Fruit fly (Drosophila melanogaster) whole organism, embryonic: ENCODE data around the gene PAPLA1.
A peak's percentile ranks its signal among the peaks of the same experiment; 100 is the strongest.

Source experiments
- Aef1 ChIP-seq: fragments of 200-800 bp; sonication (Bioruptor generic); IDR thresholded peaks from 3 replicates; pipeline ENCODE4 v1.3.6; 2022; ENCODE audit warnings: missing biosample characterization, missing genetic modification characterization
- CG10543 ChIP-seq: fragments of 200-800 bp; sonication (Bioruptor generic); optimal IDR thresholded peaks from 3 replicates; lab custom pipeline; 2017; ENCODE audit warnings: missing biosample characterization, mild to moderate bottlenecking, missing genetic modification characterization, moderate library complexity
- CG12155 ChIP-seq: fragments of 200-800 bp; sonication (Bioruptor generic); optimal IDR thresholded peaks from 3 replicates; lab custom pipeline; 2016; ENCODE audit warnings: missing biosample characterization, missing genetic modification characterization
- CG12219 ChIP-seq: fragments of 200-800 bp; sonication (Bioruptor generic); optimal IDR thresholded peaks from 3 replicates; lab custom pipeline; 2018; ENCODE audit warnings: missing biosample characterization, mild to moderate bottlenecking, missing genetic modification characterization
- CG12942 ChIP-seq: fragments of 200-800 bp; sonication (Bioruptor generic); optimal IDR thresholded peaks from 3 replicates; lab custom pipeline; 2016; ENCODE audit warnings: missing biosample characterization, missing genetic modification characterization
- CG13424 ChIP-seq: fragments of 200-800 bp; sonication (Bioruptor generic); optimal IDR thresholded peaks from 2 replicates; lab custom pipeline; 2019; ENCODE audit warnings: missing biosample characterization, mild to moderate bottlenecking, missing genetic modification characterization, moderate library complexity
- CG13624 ChIP-seq: fragments of 200-800 bp; sonication (Bioruptor generic); optimal IDR thresholded peaks from 2 replicates; lab custom pipeline; 2016; ENCODE audit warnings: missing biosample characterization, missing genetic modification characterization
- CG14441 ChIP-seq: fragments of 200-800 bp; sonication (Bioruptor generic); IDR thresholded peaks from 2 replicates; pipeline ENCODE4 v1.3.6; 2022; ENCODE audit warnings: missing biosample characterization, missing genetic modification characterization
- CG1529 ChIP-seq: fragments of 200-800 bp; sonication (Bioruptor generic); optimal IDR thresholded peaks from 3 replicates; lab custom pipeline; 2018; ENCODE audit warnings: missing biosample characterization, missing genetic modification characterization
- CG16813 ChIP-seq: fragments of 200-800 bp; sonication (Bioruptor generic); IDR thresholded peaks from 3 replicates; pipeline ENCODE4 v1.3.6; 2022; ENCODE audit warnings: missing biosample characterization, missing genetic modification characterization; ENCODE audit not compliant: partially characterized antibody
- CG18599 ChIP-seq: fragments of 200-800 bp; sonication (Bioruptor generic); optimal IDR thresholded peaks from 3 replicates; lab custom pipeline; 2017; ENCODE audit warnings: missing biosample characterization, missing genetic modification characterization, mild to moderate bottlenecking, moderate library complexity, missing genetic modification reagents
- CG30403 ChIP-seq: fragments of 200-800 bp; sonication (Bioruptor generic); optimal IDR thresholded peaks from 3 replicates; lab custom pipeline; 2016; ENCODE audit warnings: missing biosample characterization, missing genetic modification characterization
- CG31388 ChIP-seq: fragments of 200-800 bp; sonication (Bioruptor generic); optimal IDR thresholded peaks from 2 replicates; lab custom pipeline; 2016; ENCODE audit warnings: missing biosample characterization, missing genetic modification characterization
- CG4282 ChIP-seq: fragments of 200-800 bp; sonication (Bioruptor generic); optimal IDR thresholded peaks from 2 replicates; lab custom pipeline; 2016; ENCODE audit warnings: missing biosample characterization, missing genetic modification characterization
- CG4707 ChIP-seq: fragments of 200-800 bp; sonication (Bioruptor generic); optimal IDR thresholded peaks from 2 replicates; lab custom pipeline; 2018; ENCODE audit warnings: missing biosample characterization, mild to moderate bottlenecking, missing genetic modification characterization, moderate library complexity
- CG5953 ChIP-seq: fragments of 200-800 bp; sonication (Bioruptor generic); IDR thresholded peaks from 2 replicates; pipeline ENCODE4 v1.3.6; 2022; ENCODE audit warnings: missing biosample characterization, missing genetic modification characterization
- CG6654 ChIP-seq: fragments of 200-800 bp; sonication (Bioruptor generic); optimal IDR thresholded peaks from 2 replicates; lab custom pipeline; 2017; ENCODE audit warnings: missing biosample characterization, mild to moderate bottlenecking, missing genetic modification characterization
- CG6689 ChIP-seq: fragments of 200-800 bp; sonication (Bioruptor generic); IDR thresholded peaks from 2 replicates; pipeline ENCODE4 v1.3.6; 2022; ENCODE audit warnings: missing biosample characterization, missing genetic modification characterization
- CG7839 ChIP-seq: fragments of 200-800 bp; sonication (Bioruptor generic); optimal IDR thresholded peaks from 3 replicates; lab custom pipeline; 2018; ENCODE audit warnings: missing biosample characterization, mild to moderate bottlenecking, missing genetic modification characterization, moderate library complexity
- CG8478 ChIP-seq: fragments of >200 bp; optimal IDR thresholded peaks from 2 replicates; lab custom pipeline; 2018
- CG9817 ChIP-seq: fragments of 200-800 bp; sonication (Bioruptor generic); optimal IDR thresholded peaks from 2 replicates; lab custom pipeline; 2018; ENCODE audit warnings: missing biosample characterization, mild to moderate bottlenecking, missing genetic modification characterization, moderate library complexity
- CG9932 ChIP-seq: fragments of 200-800 bp; sonication (Bioruptor generic); IDR thresholded peaks from 2 replicates; pipeline ENCODE4 v1.3.6; 2022; ENCODE audit warnings: missing biosample characterization, missing genetic modification characterization
- CTCF ChIP-seq: fragments of 200-800 bp; sonication (Bioruptor generic); optimal IDR thresholded peaks from 2 replicates; lab custom pipeline; 2017; ENCODE audit warnings: missing biosample characterization, mild to moderate bottlenecking, missing genetic modification characterization, moderate library complexity
- Deaf1 ChIP-seq: fragments of 200-800 bp; optimal IDR thresholded peaks from 3 replicates; lab custom pipeline; 2019; ENCODE audit warnings: missing biosample characterization, mild to moderate bottlenecking, missing genetic modification characterization, moderate library complexity
- Fer3 ChIP-seq: fragments of 200-800 bp; sonication (Bioruptor generic); optimal IDR thresholded peaks from 2 replicates; lab custom pipeline; 2018; ENCODE audit warnings: missing biosample characterization, mild to moderate bottlenecking, missing genetic modification characterization, moderate library complexity
- GATAe ChIP-seq: fragments of 200-800 bp; sonication (Bioruptor generic); conservative IDR thresholded peaks from 2 replicates; pipeline ENCODE4 v1.3.6; 2022; ENCODE audit warnings: missing biosample characterization, missing genetic modification characterization
- Hr78 ChIP-seq, 2 experiments: fragments of 200-800 bp in 1 of 2; fragments of >200 bp in 1 of 2; sonication (Bioruptor generic) in 1 of 2; optimal IDR thresholded peaks; 2 replicates each; lab custom pipeline; 2017 to 2019; ENCODE audit warnings: missing biosample characterization in 2 of 2, missing genetic modification characterization in 2 of 2, mild to moderate bottlenecking in 1 of 2, moderate library complexity in 1 of 2
- Myb ChIP-seq: fragments of 200-800 bp; sonication (Bioruptor generic); optimal IDR thresholded peaks from 2 replicates; lab custom pipeline; 2016; ENCODE audit warnings: missing biosample characterization, missing genetic modification characterization
- Opbp ChIP-seq: fragments of 200-800 bp; sonication (Bioruptor generic); IDR thresholded peaks from 3 replicates; pipeline ENCODE4 v1.3.6; 2022; ENCODE audit warnings: missing biosample characterization, missing genetic modification characterization; ENCODE audit not compliant: partially characterized antibody
- Sox100B ChIP-seq: fragments of 200-800 bp; sonication (Bioruptor generic); optimal IDR thresholded peaks from 3 replicates; lab custom pipeline; 2018; ENCODE audit warnings: missing biosample characterization, mild to moderate bottlenecking, missing genetic modification characterization
- Xbp1 ChIP-seq: fragments of 200-800 bp; sonication (Bioruptor generic); optimal IDR thresholded peaks from 3 replicates; lab custom pipeline; 2016; ENCODE audit warnings: missing biosample characterization, mild to moderate bottlenecking, missing genetic modification characterization
- amos ChIP-seq: fragments of 200-800 bp; sonication (Bioruptor generic); IDR thresholded peaks from 2 replicates; pipeline ENCODE4 v1.3.6; 2022; ENCODE audit warnings: missing biosample characterization, missing genetic modification characterization; ENCODE audit not compliant: partially characterized antibody
- ara ChIP-seq: fragments of 200-800 bp; sonication (Bioruptor generic); IDR thresholded peaks from 2 replicates; pipeline ENCODE4 v1.3.6; 2022; ENCODE audit warnings: missing biosample characterization, missing genetic modification characterization
- caup ChIP-seq: fragments of 200-800 bp; sonication (Bioruptor generic); optimal IDR thresholded peaks from 3 replicates; lab custom pipeline; 2017; ENCODE audit warnings: missing biosample characterization, mild to moderate bottlenecking, missing genetic modification characterization, moderate library complexity; ENCODE audit not compliant: severe bottlenecking
- dan ChIP-seq: fragments of 200-800 bp; sonication (Bioruptor generic); IDR thresholded peaks from 2 replicates; pipeline ENCODE4 v1.3.6; 2022; ENCODE audit warnings: missing biosample characterization, missing genetic modification characterization
- hbn ChIP-seq: fragments of 200-800 bp; sonication (Bioruptor generic); IDR thresholded peaks from 2 replicates; pipeline ENCODE4 v1.3.6; 2022; ENCODE audit warnings: missing biosample characterization, missing genetic modification characterization; ENCODE audit not compliant: partially characterized antibody
- inv ChIP-seq: fragments of 200-800 bp; sonication (Bioruptor generic); IDR thresholded peaks from 2 replicates; pipeline ENCODE4 v1.3.6; 2022; ENCODE audit warnings: missing biosample characterization, missing genetic modification characterization; ENCODE audit not compliant: partially characterized antibody
- kah ChIP-seq: fragments of 200-800 bp; sonication (Bioruptor generic); optimal IDR thresholded peaks from 2 replicates; lab custom pipeline; 2018; ENCODE audit warnings: missing biosample characterization, mild to moderate bottlenecking, missing genetic modification characterization
- lab ChIP-seq: fragments of 200-800 bp; sonication (Bioruptor generic); optimal IDR thresholded peaks from 3 replicates; lab custom pipeline; 2017; ENCODE audit warnings: missing biosample characterization, missing genetic modification characterization, mild to moderate bottlenecking, moderate library complexity, missing genetic modification reagents
- pfk ChIP-seq: fragments of 200-800 bp; sonication (Bioruptor generic); optimal IDR thresholded peaks from 2 replicates; lab custom pipeline; 2018; ENCODE audit warnings: missing biosample characterization, mild to moderate bottlenecking, missing genetic modification characterization, moderate library complexity
- pum ChIP-seq: fragments of 200-800 bp; sonication (Bioruptor generic); optimal IDR thresholded peaks from 2 replicates; lab custom pipeline; 2016; ENCODE audit warnings: missing biosample characterization, missing genetic modification characterization
- repo ChIP-seq: fragments of 200-800 bp; sonication (Bioruptor generic); optimal IDR thresholded peaks from 2 replicates; lab custom pipeline; 2016; ENCODE audit warnings: missing biosample characterization, missing genetic modification characterization
- run ChIP-seq: fragments of 200-800 bp; sonication (Bioruptor generic); optimal IDR thresholded peaks from 3 replicates; lab custom pipeline; 2018; ENCODE audit warnings: missing biosample characterization, mild to moderate bottlenecking, missing genetic modification characterization
- sd ChIP-seq: fragments of 200-800 bp; sonication (Bioruptor generic); optimal IDR thresholded peaks from 3 replicates; lab custom pipeline; 2018; ENCODE audit warnings: missing biosample characterization, mild to moderate bottlenecking, missing genetic modification characterization, moderate library complexity
- shn ChIP-seq: fragments of 200-800 bp; sonication (Bioruptor generic); optimal IDR thresholded peaks from 3 replicates; lab custom pipeline; 2016; ENCODE audit warnings: missing biosample characterization, missing genetic modification characterization
- slbo ChIP-seq: fragments of 200-800 bp; sonication (Bioruptor generic); IDR thresholded peaks from 2 replicates; pipeline ENCODE4 v1.3.6; 2022; ENCODE audit warnings: missing biosample characterization, missing genetic modification characterization
- vnd ChIP-seq: fragments of 200-800 bp; sonication (Bioruptor generic); IDR thresholded peaks from 3 replicates; pipeline ENCODE4 v1.3.6; 2022; ENCODE audit warnings: missing biosample characterization, missing genetic modification characterization; ENCODE audit not compliant: partially characterized antibody
- z ChIP-seq: fragments of 200-800 bp; sonication (Bioruptor generic); IDR thresholded peaks from 3 replicates; pipeline ENCODE4 v1.3.6; 2022; ENCODE audit warnings: missing biosample characterization, missing genetic modification characterization
- zfh2 ChIP-seq: fragments of 200-800 bp; sonication (Bioruptor generic); optimal IDR thresholded peaks from 2 replicates; lab custom pipeline; 2016; ENCODE audit warnings: missing biosample characterization, missing genetic modification characterization

PAPLA1 gene

dm6 chr2L:8162307-8163024 lies 3.0 kb upstream of the PAPLA1 start, which contains the start of gene Acbp1 (continued):
- TF ChIP-seq inv (GFP tag; lab: Robert Waterston, UW) (peak; percentile 64), slbo (GFP tag; lab: Robert Waterston, UW) (peak; percentile 94), CG18599 (GFP tag; lab: Kevin White, UChicago) (peak; percentile 99), shn (GFP tag; lab: Kevin White, UChicago) (peak; percentile 96), CG10543 (GFP tag; lab: Kevin White, UChicago) (peak; percentile 99), hbn (GFP tag; lab: Robert Waterston, UW) (peak; percentile 62), caup (GFP tag; lab: Kevin White, UChicago) (peak; percentile 95), pfk (GFP tag; lab: Kevin White, UChicago) (peak; percentile 71), CG5953 (GFP tag; lab: Robert Waterston, UW) (peak; percentile 78), Fer3 (peak; percentile 97), CG13424 (tag; lab: Kevin White, UChicago) (peak; percentile 98), Aef1 (GFP tag; lab: Robert Waterston, UW) (peak; percentile 90), CG9932 (GFP tag; lab: Robert Waterston, UW) (peak; percentile 96), CG16813 (GFP tag; lab: Robert Waterston, UW) (peak; percentile 78; the same call in 2 of the 3 replicates), CG4707 (GFP tag; lab: Kevin White, UChicago) (peak; percentile 94), zfh2 (GFP tag; lab: Kevin White, UChicago) (peak; percentile 97), CG6654 (GFP tag; lab: Kevin White, UChicago) (peak; percentile 82), CG4282 (GFP tag; lab: Kevin White, UChicago) (peak; percentile 98), CG31388 (GFP tag; lab: Kevin White, UChicago) (peak; percentile 73), vnd (GFP tag; lab: Robert Waterston, UW) (peak; percentile 60), lab (peak; percentile 99), ara (GFP tag; lab: Robert Waterston, UW) (peak; percentile 87; the same call in 1 of the 2 replicates), z (GFP tag; lab: Robert Waterston, UW) (peak; percentile 54; the same call in 1 of the 3 replicates), CG12942 (GFP tag; lab: Kevin White, UChicago) (peak; percentile 82), CG30403 (GFP tag; lab: Kevin White, UChicago) (peak; percentile 97), GATAe (peak; percentile 71), Myb (GFP tag; lab: Kevin White, UChicago) (peak; percentile 88), CG14441 (peak; percentile 89), Sox100B (GFP tag; lab: Kevin White, UChicago) (peak; percentile 97), Deaf1 (tag; lab: Kevin White, UChicago) (peak; percentile 89), run (tag; lab: Kevin White, UChicago) (peak; percentile 98), amos (GFP tag; lab: Robert Waterston, UW) (peak; percentile 81), Xbp1 (peak; percentile 95), CG6689 (GFP tag; lab: Robert Waterston, UW) (peak; percentile 88), CG7839 (tag; lab: Kevin White, UChicago) (peak; percentile 97), CG12219 (GFP tag; lab: Kevin White, UChicago) (peak; percentile 99), Hr78 (GFP tag; optimal IDR thresholded peaks at IDR 0.05; lab: Kevin White, UChicago) (peak in 1 of 2 experiments; percentile 92), CG1529 (GFP tag; lab: Kevin White, UChicago) (peak; percentile 94), Opbp (peak; percentile 78), dan (GFP tag; lab: Robert Waterston, UW) (no peak), CTCF (peak; percentile 65), repo (GFP tag; lab: Kevin White, UChicago) (peak; percentile 92), CG9817 (tag; lab: Kevin White, UChicago) (peak; percentile 91), pum (GFP tag; lab: Kevin White, UChicago) (peak; percentile 96), CG12155 (peak; percentile 93), sd (tag; lab: Kevin White, UChicago) (peak; percentile 93), kah (GFP tag; lab: Kevin White, UChicago) (peak; percentile 93), CG13624 (GFP tag; lab: Kevin White, UChicago) (peak; percentile 97), CG8478 (lab: Kevin White, UChicago) (no peak)
